Worm (Caenorhabditis elegans) whole organism, L1 larva: ENCODE results near the gene srt-27.

Experiments used
- aly-2 ChIP-seq: fragments of 150-350 bp; optimal IDR thresholded peaks from 2 replicates; lab custom pipeline; 2014; ENCODE audit warnings: missing biosample characterization, missing genetic modification characterization
- ceh-82 ChIP-seq, 3 experiments: fragments of 150-350 bp in 1 of 3; sonication (generic microtip) in 2 of 3; optimal IDR thresholded peaks; 2 replicates each; lab custom pipeline; 2014 to 2017; ENCODE audit warnings: missing biosample characterization in 3 of 3, missing genetic modification characterization in 3 of 3
- lin-13 ChIP-seq: fragments of 150-350 bp; optimal IDR thresholded peaks from 2 replicates; lab custom pipeline; 2014; ENCODE audit warnings: missing biosample characterization, missing genetic modification reagents, missing genetic modification characterization
- lin-39 ChIP-seq: fragments of 150-350 bp; optimal IDR thresholded peaks from 2 replicates; lab custom pipeline; 2014; ENCODE audit warnings: missing biosample characterization, missing genetic modification reagents, missing genetic modification characterization
- lsy-2 ChIP-seq, 2 experiments: fragments of 150-350 bp; optimal IDR thresholded peaks; 2 replicates each; lab custom pipeline; 2014; ENCODE audit warnings: missing biosample characterization in 2 of 2, missing genetic modification characterization in 2 of 2
- nhr-11 ChIP-seq: fragments of 150-350 bp; optimal IDR thresholded peaks from 2 replicates; lab custom pipeline; 2014; ENCODE audit warnings: missing biosample characterization, missing genetic modification characterization
- nhr-76 ChIP-seq: sonication (generic microtip); optimal IDR thresholded peaks from 2 replicates; lab custom pipeline; 2017; ENCODE audit warnings: missing biosample characterization, missing genetic modification characterization

DNA sequence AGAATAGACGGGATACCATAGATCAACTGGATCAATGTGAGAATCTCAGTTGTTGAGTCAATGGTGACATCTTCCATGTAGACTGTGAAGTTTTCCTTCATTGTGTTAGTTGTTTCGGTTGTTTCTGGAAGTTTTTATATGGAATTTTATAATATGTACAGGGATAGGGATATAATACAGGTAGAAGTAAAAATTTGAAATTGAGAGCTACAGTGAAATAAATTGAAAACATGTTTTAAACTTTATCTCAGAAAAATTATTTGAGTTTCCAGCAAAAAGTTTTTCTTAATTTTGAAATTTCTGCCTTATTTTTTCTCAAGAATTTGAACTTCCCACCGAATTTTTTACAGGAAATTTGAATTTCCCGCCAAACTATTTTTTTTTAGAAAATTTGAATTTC lies 21.6 kb upstream of the srt-27 start, which contains the start of gene srg-62:
- no peak for TF ChIP-seq nhr-11 (tag; lab: Kevin White, UChicago)
- TF ChIP-seq lin-13 (GFP tag; lab: Kevin White, UChicago): no peak
- no peak for TF ChIP-seq lsy-2 (tag; optimal IDR thresholded peaks at IDR 0.05; lab: Kevin White, UChicago)
- TF ChIP-seq aly-2 (tag; lab: Kevin White, UChicago): no peak
- TF ChIP-seq ceh-82 (tag; optimal IDR thresholded peaks at IDR 0.05; lab: Kevin White, UChicago): no peak
- no peak for TF ChIP-seq lin-39 (tag; lab: Kevin White, UChicago)
- TF ChIP-seq nhr-76 (tag; lab: Kevin White, UChicago): no peak
